Worm (Caenorhabditis elegans) whole organism, early embryonic: Measurements from ENCODE around the gene C03B1.1.

Experiments
- B0310.2 ChIP-seq: sonication (generic microtip); optimal IDR thresholded peaks from 2 replicates; lab custom pipeline; 2016; ENCODE audit warnings: mild to moderate bottlenecking, missing genetic modification characterization, missing compliant biosample characterization
- F13C5.2 ChIP-seq: sonication (generic microtip); optimal IDR thresholded peaks from 2 replicates; lab custom pipeline; 2017; ENCODE audit warnings: mild to moderate bottlenecking, missing genetic modification characterization, inconsistent platforms, missing compliant biosample characterization
- aly-1 ChIP-seq: sonication (generic microtip); optimal IDR thresholded peaks from 2 replicates; lab custom pipeline; 2016; ENCODE audit warnings: missing genetic modification characterization, missing compliant biosample characterization
- ama-1 ChIP-seq: fragments of 150-350 bp; optimal IDR thresholded peaks from 2 replicates; lab custom pipeline; 2014
- ceh-13 ChIP-seq: fragments of 200-800 bp; sonication (Bioruptor generic); optimal IDR thresholded peaks from 2 replicates; lab custom pipeline; 2018; ENCODE audit warnings: mild to moderate bottlenecking, missing genetic modification characterization, missing compliant biosample characterization
- ceh-36 ChIP-seq: sonication (generic microtip); optimal IDR thresholded peaks from 2 replicates; lab custom pipeline; 2016; ENCODE audit warnings: missing genetic modification characterization, inconsistent platforms, missing compliant biosample characterization
- ets-7 ChIP-seq: sonication (generic microtip); optimal IDR thresholded peaks from 2 replicates; lab custom pipeline; 2016; ENCODE audit warnings: missing genotype, missing genetic modification characterization, missing compliant biosample characterization
- flt-1 ChIP-seq: fragments of 200-800 bp; sonication (Bioruptor generic); IDR thresholded peaks from 2 replicates; pipeline ENCODE4 v1.3.6; 2022; ENCODE audit warnings: missing genetic modification characterization, missing compliant biosample characterization
- hmbx-1 ChIP-seq: sonication (generic microtip); optimal IDR thresholded peaks from 2 replicates; lab custom pipeline; 2016; ENCODE audit warnings: mild to moderate bottlenecking, missing genetic modification characterization, missing compliant biosample characterization
- hmg-4 ChIP-seq: fragments of 200-800 bp; sonication (Bioruptor generic); optimal IDR thresholded peaks from 2 replicates; lab custom pipeline; 2018; ENCODE audit warnings: mild to moderate bottlenecking, missing genetic modification characterization, missing compliant biosample characterization
- hnd-1 ChIP-seq: sonication (generic microtip); optimal IDR thresholded peaks from 2 replicates; lab custom pipeline; 2016; ENCODE audit warnings: missing genetic modification characterization, missing compliant biosample characterization
- pes-1 ChIP-seq: fragments of 200-800 bp; sonication (Bioruptor generic); IDR thresholded peaks from 2 replicates; pipeline ENCODE4 v1.3.6; 2022; ENCODE audit warnings: missing genetic modification reagents, missing genetic modification characterization, missing compliant biosample characterization
- scrt-1 ChIP-seq: fragments of 200-800 bp; sonication (Bioruptor generic); IDR thresholded peaks from 2 replicates; pipeline ENCODE4 v1.3.6; 2022; ENCODE audit warnings: missing genetic modification characterization, missing compliant biosample characterization
- sea-1 ChIP-seq: fragments of 200-800 bp; sonication (Bioruptor generic); conservative IDR thresholded peaks from 2 replicates; pipeline ENCODE4 v1.3.6; 2022; ENCODE audit warnings: missing genetic modification characterization, missing compliant biosample characterization
- tbx-11 ChIP-seq: fragments of 200-800 bp; sonication (Bioruptor generic); IDR thresholded peaks from 2 replicates; pipeline ENCODE4 v1.3.6; 2022; ENCODE audit warnings: missing genetic modification characterization, missing compliant biosample characterization
- tbx-37 ChIP-seq: fragments of 200-800 bp; sonication (Bioruptor generic); conservative IDR thresholded peaks from 2 replicates; pipeline ENCODE4 v1.3.6; 2022; ENCODE audit warnings: missing genetic modification reagents, missing genetic modification characterization, missing compliant biosample characterization
- tra-4 ChIP-seq: sonication (generic microtip); optimal IDR thresholded peaks from 2 replicates; lab custom pipeline; 2017; ENCODE audit warnings: missing genetic modification characterization, missing compliant biosample characterization

C03B1.1 gene

DNA sequence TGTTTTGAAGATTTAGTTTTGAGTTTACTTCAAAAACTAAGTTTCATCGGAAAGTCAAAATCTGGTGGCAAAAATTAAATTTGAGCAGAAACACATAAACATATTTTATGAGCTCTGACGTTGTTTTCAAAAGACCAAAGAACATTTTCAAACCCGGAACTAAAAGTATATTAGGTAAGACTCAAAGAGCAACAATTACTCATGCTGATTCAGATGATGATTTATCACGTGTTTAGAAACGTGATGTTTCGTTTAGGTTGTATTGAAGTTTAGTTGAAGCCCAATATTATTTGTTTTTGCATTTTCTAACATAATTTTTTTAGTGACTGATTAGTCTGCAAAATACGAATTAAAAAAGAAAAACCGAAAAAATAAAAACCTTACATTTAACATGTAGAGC, 20.8 kb upstream of the C03B1.1 start:
- no peak for TF ChIP-seq aly-1 (tag; lab: Kevin White, UChicago)
- no peak for TF ChIP-seq hmbx-1 (tag; lab: Kevin White, UChicago)
- TF ChIP-seq flt-1 (GFP tag; lab: Robert Waterston, UW): no peak
- no peak for TF ChIP-seq B0310.2
- TF ChIP-seq tra-4: no peak
- TF ChIP-seq scrt-1 (GFP tag; lab: Robert Waterston, UW): no peak
- TF ChIP-seq sea-1 (GFP tag; lab: Robert Waterston, UW): no peak
- no peak for TF ChIP-seq ama-1 (lab: Kevin White, UChicago)
- TF ChIP-seq ceh-36: no peak
- TF ChIP-seq ets-7 (tag; lab: Kevin White, UChicago): no peak
- no peak for TF ChIP-seq ceh-13
- no peak for TF ChIP-seq pes-1 (GFP tag; lab: Robert Waterston, UW)
- no peak for TF ChIP-seq hnd-1 (tag; lab: Kevin White, UChicago)

DNA sequence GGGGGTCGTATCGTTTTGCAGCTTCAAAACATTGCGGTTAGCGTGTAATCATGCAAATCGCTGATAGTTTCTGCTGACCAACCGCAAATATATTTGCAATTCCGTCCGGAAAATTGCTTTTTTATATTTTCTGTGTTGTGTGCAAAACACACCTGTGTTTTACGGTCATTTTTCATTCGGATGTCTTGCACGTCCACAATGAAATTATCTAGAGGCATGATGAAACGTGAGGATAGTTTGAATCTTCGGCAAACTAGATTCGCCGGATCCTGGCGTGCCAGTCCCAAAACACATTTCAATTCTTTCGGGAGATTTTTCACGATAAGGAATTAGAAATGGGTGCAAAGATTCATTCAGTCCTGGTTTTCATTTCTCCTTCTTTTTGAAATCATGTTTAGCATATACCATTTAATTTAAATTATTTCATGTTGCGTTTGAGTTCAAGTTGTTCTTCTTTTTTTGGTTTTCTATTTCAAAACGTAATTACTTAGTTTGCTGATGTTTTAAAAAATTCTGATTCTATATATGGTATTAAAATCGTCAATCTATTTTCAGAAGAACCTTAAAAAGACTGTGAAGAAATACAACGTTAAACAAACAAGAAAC, 19.4 kb upstream of the C03B1.1 start, which contains the start of gene C03B1.5:
C03B1.5 (plus strand) TSS at position 556 of the 606 bp plus-strand sequence.
- TF ChIP-seq scrt-1 (GFP tag; lab: Robert Waterston, UW) (no peak), tbx-37 (GFP tag; lab: Robert Waterston, UW) (no peak), ets-7 (tag; lab: Kevin White, UChicago) (no peak), tbx-11 (GFP tag; lab: Robert Waterston, UW) (no peak), ama-1 (lab: Kevin White, UChicago) (no peak), hmbx-1 (tag; lab: Kevin White, UChicago) (no peak), tra-4 (no peak), ceh-13 (no peak), F13C5.2 (no peak), hnd-1 (tag; lab: Kevin White, UChicago) (no peak), hmg-4 (GFP tag; lab: Kevin White, UChicago) (no peak), aly-1 (tag; lab: Kevin White, UChicago) (no peak), sea-1 (GFP tag; lab: Robert Waterston, UW) (no peak), flt-1 (GFP tag; lab: Robert Waterston, UW) (no peak)

DNA sequence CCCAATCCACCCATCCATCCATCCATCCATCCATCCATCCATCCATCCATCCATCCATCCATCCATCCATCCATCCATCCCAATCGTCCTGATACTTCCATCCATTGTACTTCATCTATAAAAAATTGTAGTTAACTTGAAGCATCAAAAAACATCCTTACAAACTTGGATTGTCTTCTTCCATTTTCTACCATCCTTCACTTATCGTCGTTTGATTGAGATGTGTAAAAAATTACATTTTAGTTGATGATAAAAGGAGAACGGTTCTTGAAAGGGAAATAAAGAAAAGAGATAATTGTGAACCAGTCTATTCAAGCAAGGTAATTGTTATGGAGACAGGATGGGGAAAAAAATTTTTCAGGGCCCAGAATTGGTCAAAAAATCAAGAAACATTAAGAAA, 16.8 kb upstream of the C03B1.1 start, which contains the start of gene C03B1.10:
C03B1.10 (minus strand) TSS at position 101 of the 400 bp plus-strand sequence.
- TF ChIP-seq tbx-11 (GFP tag; lab: Robert Waterston, UW) (no peak), tra-4 (no peak), hnd-1 (tag; lab: Kevin White, UChicago) (no peak), pes-1 (GFP tag; lab: Robert Waterston, UW) (no peak), ceh-13 (no peak), flt-1 (GFP tag; lab: Robert Waterston, UW) (no peak), ets-7 (tag; lab: Kevin White, UChicago) (no peak), F13C5.2 (no peak)

DNA sequence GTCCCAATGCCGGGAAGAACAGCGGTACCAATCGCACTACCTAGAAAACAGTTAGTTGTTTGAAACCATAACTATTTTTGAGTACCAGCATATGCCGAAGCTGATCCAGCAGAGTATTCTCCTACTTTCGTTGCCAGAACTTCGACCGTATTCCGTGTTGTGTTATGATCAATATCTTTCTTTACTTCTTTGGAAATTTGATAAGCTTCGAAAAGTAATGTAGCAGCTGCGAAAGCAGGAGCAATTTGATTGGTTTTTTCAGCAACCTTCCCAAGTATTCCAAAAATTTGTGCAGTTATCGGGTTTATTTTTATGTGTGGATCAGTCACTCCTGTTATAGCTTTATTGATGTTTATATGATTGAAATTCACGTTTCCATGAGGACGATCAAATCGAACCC, 14.5 kb upstream of the C03B1.1 start:
- no peak for TF ChIP-seq hmg-4 (GFP tag; lab: Kevin White, UChicago)
- no peak for TF ChIP-seq pes-1 (GFP tag; lab: Robert Waterston, UW)
- TF ChIP-seq flt-1 (GFP tag; lab: Robert Waterston, UW): no peak

DNA sequence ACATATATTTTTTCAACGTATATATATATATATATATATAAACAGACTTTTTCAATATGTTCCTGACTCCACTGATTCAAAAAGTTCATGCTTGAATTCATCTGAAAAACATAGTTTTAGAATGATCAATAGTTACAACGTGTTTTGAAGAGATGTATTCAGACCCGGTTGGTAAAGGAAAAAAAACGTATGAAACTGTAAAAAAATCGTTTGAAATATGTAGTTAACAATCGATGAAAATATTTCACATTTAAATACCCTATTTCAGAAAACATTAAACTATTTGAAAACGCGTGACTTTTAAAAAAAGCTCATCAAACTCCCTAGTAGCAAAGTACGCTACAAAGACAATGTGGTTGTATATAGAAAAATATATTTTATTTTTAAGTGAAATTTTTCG, 13.9 kb upstream of the C03B1.1 start, which contains the start of gene C03B1.14:
C03B1.14 (minus strand) TSS at position 101 of the 400 bp plus-strand sequence.
- no peak for TF ChIP-seq scrt-1 (GFP tag; lab: Robert Waterston, UW)

DNA sequence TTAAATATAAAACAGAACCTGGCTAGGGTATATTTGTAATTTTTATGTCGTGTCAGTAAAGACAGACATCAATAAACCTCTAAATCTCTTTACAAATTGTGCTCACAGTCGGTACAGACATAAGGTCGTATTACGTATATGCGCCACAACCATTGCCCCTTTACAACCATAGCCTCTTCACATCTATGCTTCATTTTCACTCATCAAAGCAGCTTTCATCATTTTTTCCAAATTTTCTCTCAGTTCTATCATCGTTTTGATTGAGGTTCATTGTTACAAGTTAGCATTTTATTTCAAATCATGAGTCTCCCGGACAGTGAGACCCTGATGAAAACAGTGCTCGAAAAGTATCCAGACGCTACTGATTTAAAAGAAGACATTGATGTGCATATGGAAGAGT, 10.4 kb upstream of the C03B1.1 start, which contains the start of gene C03B1.4:
C03B1.4 (plus strand) TSS at position 301 of the 400 bp plus-strand sequence.
- TF ChIP-seq B0310.2: no peak
- TF ChIP-seq ama-1 (lab: Kevin White, UChicago): no peak

DNA sequence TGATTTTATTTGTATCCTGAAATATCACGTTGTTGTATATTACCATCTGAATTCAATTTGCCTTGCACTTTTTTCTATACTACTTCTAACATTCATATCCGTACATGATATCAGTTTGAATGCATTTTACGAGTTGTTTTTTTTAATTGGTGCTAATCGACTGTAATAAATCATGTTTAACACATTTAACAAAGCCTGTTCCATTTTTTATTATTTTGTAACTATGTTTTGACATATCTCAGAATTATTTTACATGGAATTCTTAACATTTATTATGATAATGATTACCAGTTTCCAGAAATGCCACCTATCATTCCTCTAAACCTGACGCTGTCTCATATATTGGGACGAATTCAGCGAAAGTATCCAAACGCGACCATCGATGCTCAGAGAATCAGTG, 8.8 kb upstream of the C03B1.1 start, which contains the start of gene C03B1.3:
C03B1.3 (plus strand) TSS at position 301 of the 400 bp plus-strand sequence.
- TF ChIP-seq sea-1 (GFP tag; lab: Robert Waterston, UW): no peak
- no peak for TF ChIP-seq scrt-1 (GFP tag; lab: Robert Waterston, UW)
- no peak for TF ChIP-seq tra-4
- TF ChIP-seq F13C5.2: no peak
- TF ChIP-seq ceh-36: no peak
- TF ChIP-seq hmg-4 (GFP tag; lab: Kevin White, UChicago): no peak
- no peak for TF ChIP-seq ceh-13
- no peak for TF ChIP-seq tbx-11 (GFP tag; lab: Robert Waterston, UW)
- TF ChIP-seq pes-1 (GFP tag; lab: Robert Waterston, UW): no peak
- TF ChIP-seq hnd-1 (tag; lab: Kevin White, UChicago): no peak
- no peak for TF ChIP-seq ets-7 (tag; lab: Kevin White, UChicago)
- no peak for TF ChIP-seq tbx-37 (GFP tag; lab: Robert Waterston, UW)
- no peak for TF ChIP-seq B0310.2
- no peak for TF ChIP-seq ama-1 (lab: Kevin White, UChicago)
- TF ChIP-seq hmbx-1 (tag; lab: Kevin White, UChicago): no peak
- TF ChIP-seq flt-1 (GFP tag; lab: Robert Waterston, UW): no peak
- no peak for TF ChIP-seq aly-1 (tag; lab: Kevin White, UChicago)

DNA sequence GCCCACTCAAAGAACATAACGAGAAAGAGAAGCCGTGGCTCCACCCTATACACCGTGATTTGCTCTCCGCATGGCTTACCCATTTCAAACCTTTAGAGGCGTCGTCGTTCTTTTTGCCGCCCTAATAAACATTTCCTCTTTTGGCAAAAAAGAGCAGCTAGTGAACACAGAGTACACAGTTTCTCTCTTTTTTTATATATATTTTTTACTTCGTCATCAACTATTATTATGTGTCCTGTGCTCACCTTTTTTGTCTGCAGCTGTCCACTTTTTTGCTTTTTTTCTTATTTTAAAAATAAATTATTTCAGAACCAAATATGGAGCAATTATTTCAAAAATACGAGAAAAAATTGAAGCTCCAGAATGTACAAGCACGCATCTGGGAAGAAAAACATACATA, 4.8 kb upstream of the C03B1.1 start, which contains the start of gene C03B1.2:
C03B1.2 (plus strand) TSS at position 301 of the 400 bp plus-strand sequence.
- TF ChIP-seq B0310.2 (no peak), tra-4 (no peak), aly-1 (tag; lab: Kevin White, UChicago) (no peak), pes-1 (GFP tag; lab: Robert Waterston, UW) (no peak), scrt-1 (GFP tag; lab: Robert Waterston, UW) (no peak), ceh-13 (no peak), flt-1 (GFP tag; lab: Robert Waterston, UW) (no peak), tbx-11 (GFP tag; lab: Robert Waterston, UW) (no peak), sea-1 (GFP tag; lab: Robert Waterston, UW) (no peak), hmg-4 (GFP tag; lab: Kevin White, UChicago) (no peak), hmbx-1 (tag; lab: Kevin White, UChicago) (no peak), ceh-36 (no peak), hnd-1 (tag; lab: Kevin White, UChicago) (no peak), ets-7 (tag; lab: Kevin White, UChicago) (no peak), F13C5.2 (no peak), tbx-37 (GFP tag; lab: Robert Waterston, UW) (no peak), ama-1 (lab: Kevin White, UChicago) (no peak)
